Worm (Caenorhabditis elegans): ENCODE results near the gene arrd-11.

ce11 chrII:13813950-13814349, 50.7 kb downstream of the arrd-11 start:
- TF ChIP-seq C08G9.2 (tag; optimal IDR thresholded peaks at IDR 0.05): no peak
- no peak for TF ChIP-seq ceh-19 (GFP tag; optimal IDR thresholded peaks at IDR 0.05)
- no peak for TF ChIP-seq fkh-10 (GFP tag; optimal IDR thresholded peaks at IDR 0.05)
- TF ChIP-seq ceh-9 (tag; optimal IDR thresholded peaks at IDR 0.05): no peak
- no peak for TF ChIP-seq ttx-3 (tag; optimal IDR thresholded peaks at IDR 0.05)
